Fruit fly (Drosophila melanogaster): ENCODE data around the gene Bcs1.

Gene Bcs1

dm6 chr2L:10250441-10250847 is 28.0 kb downstream of the Bcs1 start, which contains the start of the genes bsk and CG31717:
bsk (minus strand) TSS chr2L:10250501.
CG31717 (plus strand) TSS chr2L:10250737.
- TF ChIP-seq CG8478 (optimal IDR thresholded peaks at IDR 0.05) = no peak
- no peak for TF ChIP-seq CTCF (optimal IDR thresholded peaks at IDR 0.05)

dm6 chr2L:10251592-10251991 is 29.1 kb downstream of the Bcs1 start, which contains the start of gene Ror:
Ror (plus strand) TSS chr2L:10251843.
- TF ChIP-seq CG8478 (optimal IDR thresholded peaks at IDR 0.05) (no peak), CTCF (optimal IDR thresholded peaks at IDR 0.05) (no peak)

DNA sequence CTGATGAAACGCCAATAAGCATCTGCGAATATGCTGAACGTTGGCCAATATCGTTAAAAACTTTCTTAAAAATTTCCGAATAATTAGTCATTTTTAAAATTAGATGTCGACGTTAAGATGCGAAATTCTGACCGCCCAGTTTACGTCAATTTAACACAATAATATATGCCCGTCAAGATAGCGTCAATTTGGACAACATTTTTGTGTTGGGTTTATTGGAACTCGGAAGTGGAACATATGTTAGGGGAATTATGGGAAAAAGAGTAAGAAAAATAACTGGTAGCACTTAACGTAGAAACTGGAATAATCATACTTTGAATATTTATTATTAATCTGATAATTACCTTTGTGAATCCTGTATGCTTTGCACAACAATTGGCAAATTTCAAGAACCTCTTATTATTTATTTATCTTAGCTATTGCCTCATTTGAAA is 33.3 kb downstream of the Bcs1 start, which contains the start of gene CG5676:
Gene CG5676, minus strand, starts transcription at position 167 of the 434 bp plus-strand sequence.
- no peak for TF ChIP-seq CG8478 (optimal IDR thresholded peaks at IDR 0.05)
- TF ChIP-seq CTCF (optimal IDR thresholded peaks at IDR 0.05) = no peak

DNA sequence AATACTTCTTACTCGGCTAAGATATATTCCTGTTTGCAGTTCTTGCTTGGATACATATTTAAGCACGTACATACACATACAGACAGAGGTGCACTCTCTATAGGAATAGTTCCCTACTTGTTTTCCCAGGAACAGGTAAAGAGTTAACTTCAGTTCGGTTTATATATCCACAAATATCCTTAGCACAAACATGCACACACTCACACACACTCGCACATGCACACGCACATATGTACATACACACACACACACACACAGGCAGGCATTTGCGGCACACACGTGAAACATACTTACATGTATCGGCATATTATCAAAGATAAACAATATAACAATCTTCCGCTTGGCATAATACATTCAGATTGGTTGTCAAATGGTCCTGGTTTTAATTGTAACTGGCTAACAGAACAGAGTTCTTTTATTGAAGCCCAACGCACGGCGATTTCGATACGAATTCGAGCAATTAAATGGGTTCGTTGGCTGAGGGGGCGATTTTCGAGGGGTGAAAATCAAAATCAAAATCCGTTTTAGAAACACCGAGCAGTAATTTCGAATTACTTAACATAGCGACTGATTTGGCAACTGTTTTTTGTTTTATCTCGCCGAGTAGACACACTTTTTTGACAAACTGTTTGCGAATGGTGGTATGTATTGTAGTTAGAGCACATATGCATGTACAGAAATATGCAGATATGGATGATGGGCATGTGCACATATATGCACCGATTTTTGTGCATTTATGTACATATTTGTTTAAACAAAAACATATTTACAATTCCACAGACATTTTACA is 37.7 kb downstream of the Bcs1 start:
- TF ChIP-seq CG8478 (optimal IDR thresholded peaks at IDR 0.05) (no peak), CTCF (optimal IDR thresholded peaks at IDR 0.05) (no peak)

- TF ChIP-seq CTCF (optimal IDR thresholded peaks at IDR 0.05) (peak in 1 of 2 experiments; percentile 3), CG8478 (optimal IDR thresholded peaks at IDR 0.05) (no peak)
These were observed 38.5 kb downstream of the Bcs1 start, which contains the start of gene Pten for dm6 chr2L:10260750-10261493. Pten (minus strand) TSS chr2L:10261049.

- TF ChIP-seq CG8478 (optimal IDR thresholded peaks at IDR 0.05) (no peak), CTCF (optimal IDR thresholded peaks at IDR 0.05) (no peak)
These were observed 39.3 kb downstream of the Bcs1 start for dm6 chr2L:10261774-10262173.

DNA sequence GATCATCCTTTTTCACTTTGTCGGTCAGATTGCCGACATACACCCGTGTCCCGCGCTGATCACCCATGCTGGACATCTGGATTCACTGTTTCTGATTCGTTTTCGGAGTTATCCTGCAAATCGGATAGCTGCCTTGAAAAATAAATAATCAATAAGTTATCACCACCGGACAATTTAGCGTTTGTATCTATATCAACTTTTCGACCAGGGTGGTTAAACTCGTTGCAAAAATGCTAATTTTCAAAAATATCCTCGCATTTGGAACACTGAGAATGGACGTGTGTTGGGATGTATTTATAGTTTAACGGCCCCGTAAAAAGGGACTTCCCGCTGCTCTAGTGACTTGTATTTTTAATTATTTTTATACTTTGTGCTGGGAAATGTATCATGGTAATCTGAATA is 40.9 kb downstream of the Bcs1 start, which contains the start of gene Rsf1:
Gene Rsf1, minus strand, starts transcription at position 212 of the 402 bp plus-strand sequence.
- TF ChIP-seq CG8478 (optimal IDR thresholded peaks at IDR 0.05) (no peak), CTCF (optimal IDR thresholded peaks at IDR 0.05) (peak in 1 of 2 experiments; percentile 13)

DNA sequence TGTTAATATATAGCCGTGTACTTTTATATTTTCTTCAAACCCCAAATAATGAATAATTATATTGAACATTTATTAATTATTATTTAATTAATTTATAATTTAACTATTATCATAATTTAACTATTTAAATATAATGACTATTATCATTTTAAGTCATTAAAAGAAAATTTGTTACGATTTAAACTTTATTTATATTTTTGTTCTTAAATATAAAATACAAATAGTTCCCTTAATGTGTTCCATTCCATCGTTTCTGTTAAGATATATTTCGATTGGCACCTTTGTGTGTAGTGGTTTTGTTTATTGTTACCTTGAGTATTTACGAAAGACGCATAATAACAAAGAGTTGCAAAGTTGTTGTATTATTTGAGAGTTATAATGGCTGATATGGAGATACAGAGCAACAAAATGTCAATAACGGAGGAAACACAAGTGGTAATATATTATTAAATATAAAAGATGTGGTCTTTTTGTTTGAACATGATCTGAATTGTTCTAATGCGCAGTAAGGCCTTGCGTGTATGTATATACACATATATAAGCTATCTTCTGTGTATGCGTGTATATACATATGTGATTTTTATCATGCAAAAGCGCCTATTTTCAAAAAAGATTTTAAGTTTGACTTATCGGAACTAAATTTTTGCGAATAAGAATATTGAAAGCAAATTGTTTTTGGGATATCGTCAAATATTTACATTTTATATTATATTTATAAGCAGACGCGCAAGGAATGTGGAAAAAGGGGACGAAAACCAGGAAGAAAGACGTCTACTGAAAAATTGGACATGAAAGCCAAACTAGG is 41.6 kb downstream of the Bcs1 start, which contains the start of gene REPTOR-BP:
Gene REPTOR-BP, plus strand, starts transcription at position 296 of the 805 bp plus-strand sequence.
- TF ChIP-seq CG8478 (optimal IDR thresholded peaks at IDR 0.05) (no peak), CTCF (optimal IDR thresholded peaks at IDR 0.05) (no peak)

- TF ChIP-seq CG8478 (optimal IDR thresholded peaks at IDR 0.05) = no peak
- TF ChIP-seq CTCF (optimal IDR thresholded peaks at IDR 0.05) = no peak
These were observed 42.7 kb downstream of the Bcs1 start, which contains the start of gene Mob3 for dm6 chr2L:10265129-10265528. Mob3 (plus strand) TSS chr2L:10265336.

DNA sequence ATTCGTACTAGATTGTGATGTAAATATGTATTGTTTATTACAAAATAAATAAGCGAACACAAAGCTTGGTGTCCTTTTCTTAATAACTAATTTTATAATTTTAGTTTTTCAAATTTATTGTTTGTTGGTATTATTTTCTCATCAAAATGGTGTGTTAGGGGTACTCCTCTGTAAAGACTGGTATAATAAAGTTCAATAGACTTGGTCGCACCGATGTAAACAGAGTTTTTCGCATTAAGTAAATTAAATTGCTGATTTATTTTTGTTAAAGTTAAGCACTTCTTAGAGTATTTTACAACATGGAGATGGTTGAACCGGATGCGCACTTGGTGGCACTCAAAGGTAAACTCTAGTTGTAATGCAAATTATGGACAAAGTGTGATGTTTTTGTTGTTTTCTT is 44.1 kb downstream of the Bcs1 start, which contains the start of gene CG4953:
Gene CG4953, plus strand, starts transcription at position 193 of the 400 bp plus-strand sequence.
- TF ChIP-seq CTCF (optimal IDR thresholded peaks at IDR 0.05) (no peak), CG8478 (optimal IDR thresholded peaks at IDR 0.05) (no peak)

DNA sequence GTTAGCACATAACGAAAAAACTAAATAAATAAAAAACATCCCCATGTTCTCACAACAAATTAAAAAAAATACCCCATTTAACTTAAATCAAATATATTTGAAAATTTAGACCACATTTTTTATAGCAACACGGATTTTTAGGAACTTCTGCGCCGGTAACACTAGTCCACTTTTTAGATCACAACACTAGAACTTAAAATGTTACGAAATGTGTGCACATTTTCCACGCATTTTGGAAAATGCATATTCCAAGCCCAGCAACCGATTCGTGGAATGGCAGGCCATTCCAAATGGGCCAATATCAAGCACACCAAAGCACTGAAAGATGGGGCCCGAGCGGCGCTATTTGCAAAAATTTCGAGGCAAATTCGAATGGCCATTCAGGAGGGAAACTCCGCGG is 46.2 kb downstream of the Bcs1 start, which contains the start of gene CG4957:
Gene CG4957, plus strand, starts transcription at position 185 of the 400 bp plus-strand sequence.
- TF ChIP-seq CG8478 (optimal IDR thresholded peaks at IDR 0.05) (no peak), CTCF (optimal IDR thresholded peaks at IDR 0.05) (no peak)

DNA sequence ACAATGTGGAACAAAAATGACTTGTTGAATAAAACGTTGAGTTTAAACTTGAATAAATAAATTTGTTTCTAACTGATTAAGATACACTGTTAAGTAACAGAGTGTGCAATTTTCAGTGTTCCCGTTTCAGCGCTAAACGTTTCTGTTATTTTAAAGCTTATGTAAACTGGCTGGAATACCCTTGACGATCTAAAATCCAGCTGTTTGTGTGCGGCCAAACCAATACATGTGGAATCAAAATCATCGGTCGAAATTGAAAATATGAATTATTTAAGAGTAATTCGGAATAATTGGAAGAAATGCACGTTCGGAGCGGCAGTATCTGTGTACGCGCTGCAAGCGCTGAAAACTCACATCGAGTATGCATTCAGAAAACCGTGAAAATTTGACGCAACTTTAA is 47.4 kb downstream of the Bcs1 start, which contains the start of gene Mulk:
Gene Mulk, plus strand, starts transcription at position 198 of the 400 bp plus-strand sequence.
- TF ChIP-seq CTCF (optimal IDR thresholded peaks at IDR 0.05) (no peak), CG8478 (optimal IDR thresholded peaks at IDR 0.05) (no peak)

dm6 chr2L:10272224-10272623 is 49.8 kb downstream of the Bcs1 start, which contains the start of gene trk:
trk (minus strand) TSS chr2L:10272324.
- TF ChIP-seq CG8478 (optimal IDR thresholded peaks at IDR 0.05) (no peak), CTCF (optimal IDR thresholded peaks at IDR 0.05) (no peak)
